Fruit fly (Drosophila melanogaster) whole organism, embryonic: ENCODE results near the gene CG15431.

Source experiments
- Abd-B ChIP-seq: fragments of 200-800 bp; sonication (Bioruptor generic); optimal IDR thresholded peaks from 2 replicates; lab custom pipeline; 2018; ENCODE audit warnings: missing biosample characterization, mild to moderate bottlenecking, missing genetic modification characterization, moderate library complexity
- Aef1 ChIP-seq: fragments of 200-800 bp; sonication (Bioruptor generic); IDR thresholded peaks from 3 replicates; pipeline ENCODE4 v1.3.6; 2022; ENCODE audit warnings: missing biosample characterization, missing genetic modification characterization
- Atf3 ChIP-seq: fragments of 200-800 bp; sonication (Bioruptor generic); optimal IDR thresholded peaks from 3 replicates; lab custom pipeline; 2016; ENCODE audit warnings: missing biosample characterization, missing genetic modification characterization
- CG10654 ChIP-seq: fragments of 200-800 bp; sonication (Bioruptor generic); optimal IDR thresholded peaks from 2 replicates; lab custom pipeline; 2016; ENCODE audit warnings: missing biosample characterization, missing genetic modification characterization
- CG14667 ChIP-seq: fragments of 200-800 bp; sonication (Bioruptor generic); IDR thresholded peaks from 2 replicates; pipeline ENCODE4 v1.3.6; 2022; ENCODE audit warnings: missing biosample characterization, missing genetic modification characterization
- CG14710 ChIP-seq: fragments of 200-800 bp; sonication (Bioruptor generic); optimal IDR thresholded peaks from 3 replicates; lab custom pipeline; 2019; ENCODE audit warnings: missing biosample characterization, mild to moderate bottlenecking, missing genetic modification characterization, moderate library complexity
- CG15011 ChIP-seq: fragments of 200-800 bp; sonication (Bioruptor generic); optimal IDR thresholded peaks from 3 replicates; lab custom pipeline; 2018; ENCODE audit warnings: missing biosample characterization, mild to moderate bottlenecking, missing genetic modification characterization
- CG16863 ChIP-seq: fragments of 200-800 bp; sonication (Bioruptor generic); optimal IDR thresholded peaks from 3 replicates; lab custom pipeline; 2016; ENCODE audit warnings: missing biosample characterization, missing genetic modification characterization
- CG17829 ChIP-seq: fragments of 200-800 bp; optimal IDR thresholded peaks from 2 replicates; lab custom pipeline; 2019; ENCODE audit warnings: missing biosample characterization, mild to moderate bottlenecking, missing genetic modification characterization, moderate library complexity
- CG2120 ChIP-seq: fragments of 200-800 bp; sonication (Bioruptor generic); optimal IDR thresholded peaks from 3 replicates; lab custom pipeline; 2016; ENCODE audit warnings: missing biosample characterization, missing genetic modification characterization
- CG33557 ChIP-seq: fragments of 200-800 bp; sonication (Bioruptor generic); optimal IDR thresholded peaks from 2 replicates; lab custom pipeline; 2019; ENCODE audit warnings: missing biosample characterization, mild to moderate bottlenecking, missing genetic modification characterization, moderate library complexity
- CG3995 ChIP-seq: fragments of 200-800 bp; sonication (Bioruptor generic); optimal IDR thresholded peaks from 3 replicates; lab custom pipeline; 2016; ENCODE audit warnings: missing biosample characterization, missing genetic modification characterization
- CG6791 ChIP-seq: fragments of 200-800 bp; sonication (Bioruptor generic); IDR thresholded peaks from 3 replicates; pipeline ENCODE4 v1.3.6; 2022; ENCODE audit warnings: missing biosample characterization, missing genetic modification characterization; ENCODE audit not compliant: partially characterized antibody
- CG7928 ChIP-seq: fragments of 200-800 bp; sonication (Bioruptor generic); optimal IDR thresholded peaks from 2 replicates; lab custom pipeline; 2017; ENCODE audit warnings: missing biosample characterization, mild to moderate bottlenecking, missing genetic modification characterization
- CG9932 ChIP-seq: fragments of 200-800 bp; sonication (Bioruptor generic); IDR thresholded peaks from 2 replicates; pipeline ENCODE4 v1.3.6; 2022; ENCODE audit warnings: missing biosample characterization, missing genetic modification characterization
- CHES-1-like ChIP-seq: fragments of 200-800 bp; sonication (Bioruptor generic); optimal IDR thresholded peaks from 2 replicates; lab custom pipeline; 2016; ENCODE audit warnings: missing biosample characterization, missing genetic modification characterization
- Dbx ChIP-seq: fragments of 200-800 bp; sonication (Bioruptor generic); IDR thresholded peaks from 3 replicates; pipeline ENCODE4 v1.3.6; 2022; ENCODE audit warnings: missing biosample characterization, missing genetic modification characterization
- Dll ChIP-seq: fragments of 200-800 bp; sonication (Bioruptor generic); IDR thresholded peaks from 4 replicates; pipeline ENCODE4 v1.3.6; 2022; ENCODE audit warnings: missing biosample characterization, missing genetic modification characterization; ENCODE audit not compliant: partially characterized antibody
- Doc3 ChIP-seq: fragments of 200-800 bp; sonication (Bioruptor generic); IDR thresholded peaks from 3 replicates; pipeline ENCODE4 v1.3.6; 2022; ENCODE audit warnings: missing biosample characterization, missing genetic modification characterization; ENCODE audit not compliant: partially characterized antibody
- E2f2 ChIP-seq: fragments of 200-800 bp; sonication (Bioruptor generic); IDR thresholded peaks from 2 replicates; pipeline ENCODE4 v1.3.6; 2022; ENCODE audit warnings: missing biosample characterization, missing genetic modification characterization
- ERR ChIP-seq: fragments of 200-800 bp; sonication (Bioruptor generic); optimal IDR thresholded peaks from 2 replicates; lab custom pipeline; 2016; ENCODE audit warnings: missing biosample characterization, missing genetic modification characterization
- Eip74EF ChIP-seq, 2 experiments: fragments of 200-800 bp in 1 of 2; fragments of >200 bp in 1 of 2; sonication (Bioruptor generic) in 1 of 2; optimal IDR thresholded peaks; 2 replicates each; lab custom pipeline; 2017 to 2019; ENCODE audit warnings: missing biosample characterization in 2 of 2, missing genetic modification characterization in 2 of 2, mild to moderate bottlenecking in 1 of 2, moderate library complexity in 1 of 2
- HHEX ChIP-seq: fragments of 200-800 bp; sonication (Bioruptor generic); optimal IDR thresholded peaks from 3 replicates; lab custom pipeline; 2017; ENCODE audit warnings: missing biosample characterization, mild to moderate bottlenecking, missing genetic modification characterization, missing genetic modification reagents
- HmgD ChIP-seq: fragments of 200-800 bp; sonication (Bioruptor generic); optimal IDR thresholded peaks from 3 replicates; lab custom pipeline; 2016; ENCODE audit warnings: missing biosample characterization, missing genetic modification characterization
- Lhr ChIP-seq: fragments of 200-800 bp; sonication (Bioruptor generic); optimal IDR thresholded peaks from 3 replicates; lab custom pipeline; 2017; ENCODE audit warnings: mild to moderate bottlenecking, missing biosample characterization, missing genetic modification reagents, missing genetic modification characterization
- Med ChIP-seq: fragments of 200-800 bp; sonication (Bioruptor generic); peaks from one replicate; lab custom pipeline; 2016; ENCODE audit warnings: missing biosample characterization, missing genetic modification characterization, mild to moderate bottlenecking, inconsistent platforms, moderate library complexity
- Myb ChIP-seq: fragments of 200-800 bp; sonication (Bioruptor generic); optimal IDR thresholded peaks from 2 replicates; lab custom pipeline; 2016; ENCODE audit warnings: missing biosample characterization, missing genetic modification characterization
- Pdp1 ChIP-seq, 2 experiments: fragments of 200-800 bp; sonication (Bioruptor generic); optimal IDR thresholded peaks; 3 replicates each; lab custom pipeline; 2016; ENCODE audit warnings: missing biosample characterization in 2 of 2, missing genetic modification characterization in 2 of 2, mild to moderate bottlenecking in 1 of 2, moderate library complexity in 1 of 2
- Ptx1 ChIP-seq: fragments of 200-800 bp; sonication (Bioruptor generic); IDR thresholded peaks from 2 replicates; pipeline ENCODE4 v1.3.6; 2022; ENCODE audit warnings: missing biosample characterization, missing genetic modification characterization
- Side ChIP-seq: fragments of 200-800 bp; sonication (Bioruptor generic); optimal IDR thresholded peaks from 2 replicates; lab custom pipeline; 2016; ENCODE audit warnings: missing biosample characterization, missing genetic modification characterization
- Sry-β ChIP-seq: fragments of 200-800 bp; sonication (Bioruptor generic); optimal IDR thresholded peaks from 2 replicates; lab custom pipeline; 2018; ENCODE audit warnings: missing biosample characterization, mild to moderate bottlenecking, missing genetic modification characterization, moderate library complexity
- Xbp1 ChIP-seq: fragments of 200-800 bp; sonication (Bioruptor generic); optimal IDR thresholded peaks from 3 replicates; lab custom pipeline; 2016; ENCODE audit warnings: missing biosample characterization, mild to moderate bottlenecking, missing genetic modification characterization
- YL-1 ChIP-seq: fragments of 200-800 bp; sonication (Bioruptor generic); optimal IDR thresholded peaks from 3 replicates; lab custom pipeline; 2017; ENCODE audit warnings: missing biosample characterization, mild to moderate bottlenecking, missing genetic modification characterization
- amos ChIP-seq: fragments of 200-800 bp; sonication (Bioruptor generic); IDR thresholded peaks from 2 replicates; pipeline ENCODE4 v1.3.6; 2022; ENCODE audit warnings: missing biosample characterization, missing genetic modification characterization; ENCODE audit not compliant: partially characterized antibody
- chn ChIP-seq: fragments of 200-800 bp; sonication (Bioruptor generic); optimal IDR thresholded peaks from 2 replicates; lab custom pipeline; 2016; ENCODE audit warnings: missing biosample characterization, missing genetic modification characterization
- corto ChIP-seq: fragments of 200-800 bp; sonication (Bioruptor generic); optimal IDR thresholded peaks from 2 replicates; lab custom pipeline; 2016; ENCODE audit warnings: missing biosample characterization, mild to moderate bottlenecking, missing genetic modification characterization, moderate library complexity
- crp ChIP-seq, 2 experiments: fragments of 200-800 bp; sonication (Bioruptor generic); optimal IDR thresholded peaks; 2 replicates in 1 of 2; 3 replicates in 1 of 2; lab custom pipeline; 2017; ENCODE audit warnings: missing biosample characterization in 2 of 2, missing genetic modification characterization in 2 of 2, mild to moderate bottlenecking in 1 of 2, moderate library complexity in 1 of 2
- dm ChIP-seq: fragments of 200-800 bp; sonication (Bioruptor generic); optimal IDR thresholded peaks from 3 replicates; lab custom pipeline; 2016; ENCODE audit warnings: missing biosample characterization, missing genetic modification characterization
- dmrt11E ChIP-seq: fragments of 200-800 bp; sonication (Bioruptor generic); optimal IDR thresholded peaks from 3 replicates; lab custom pipeline; 2018; ENCODE audit warnings: missing biosample characterization, mild to moderate bottlenecking, missing genetic modification characterization, moderate library complexity
- dpn ChIP-seq, 2 experiments: fragments of 200-800 bp; sonication (Bioruptor generic); optimal IDR thresholded peaks; 3 replicates each; lab custom pipeline; 2016; ENCODE audit warnings: missing biosample characterization in 2 of 2, missing genetic modification characterization in 2 of 2
- inv ChIP-seq: fragments of 200-800 bp; sonication (Bioruptor generic); IDR thresholded peaks from 2 replicates; pipeline ENCODE4 v1.3.6; 2022; ENCODE audit warnings: missing biosample characterization, missing genetic modification characterization; ENCODE audit not compliant: partially characterized antibody
- jumu ChIP-seq: fragments of 200-800 bp; sonication (Bioruptor generic); optimal IDR thresholded peaks from 3 replicates; lab custom pipeline; 2016; ENCODE audit warnings: missing biosample characterization, missing genetic modification characterization
- kay ChIP-seq: fragments of 200-800 bp; sonication (Bioruptor generic); optimal IDR thresholded peaks from 2 replicates; lab custom pipeline; 2016; ENCODE audit warnings: missing biosample characterization, missing genetic modification characterization
- pnt ChIP-seq: fragments of 200-800 bp; sonication (Bioruptor generic); optimal IDR thresholded peaks from 3 replicates; lab custom pipeline; 2016; ENCODE audit warnings: missing biosample characterization, missing genetic modification characterization
- row ChIP-seq: fragments of 200-800 bp; sonication (Bioruptor generic); IDR thresholded peaks from 3 replicates; pipeline ENCODE4 v1.3.6; 2022; ENCODE audit warnings: missing biosample characterization, missing genetic modification characterization
- sens ChIP-seq: fragments of 200-800 bp; sonication (Bioruptor generic); peaks from one replicate; lab custom pipeline; 2016; ENCODE audit warnings: missing biosample characterization, missing genetic modification characterization
- sna ChIP-seq: fragments of 200-800 bp; sonication (Bioruptor generic); IDR thresholded peaks from 2 replicates; pipeline ENCODE4 v1.3.6; 2022; ENCODE audit warnings: missing biosample characterization, missing genetic modification characterization; ENCODE audit not compliant: partially characterized antibody
- trem ChIP-seq: fragments of 200-800 bp; optimal IDR thresholded peaks from 3 replicates; lab custom pipeline; 2019; ENCODE audit warnings: missing biosample characterization, mild to moderate bottlenecking, missing genetic modification characterization, moderate library complexity

CG15431 gene

DNA sequence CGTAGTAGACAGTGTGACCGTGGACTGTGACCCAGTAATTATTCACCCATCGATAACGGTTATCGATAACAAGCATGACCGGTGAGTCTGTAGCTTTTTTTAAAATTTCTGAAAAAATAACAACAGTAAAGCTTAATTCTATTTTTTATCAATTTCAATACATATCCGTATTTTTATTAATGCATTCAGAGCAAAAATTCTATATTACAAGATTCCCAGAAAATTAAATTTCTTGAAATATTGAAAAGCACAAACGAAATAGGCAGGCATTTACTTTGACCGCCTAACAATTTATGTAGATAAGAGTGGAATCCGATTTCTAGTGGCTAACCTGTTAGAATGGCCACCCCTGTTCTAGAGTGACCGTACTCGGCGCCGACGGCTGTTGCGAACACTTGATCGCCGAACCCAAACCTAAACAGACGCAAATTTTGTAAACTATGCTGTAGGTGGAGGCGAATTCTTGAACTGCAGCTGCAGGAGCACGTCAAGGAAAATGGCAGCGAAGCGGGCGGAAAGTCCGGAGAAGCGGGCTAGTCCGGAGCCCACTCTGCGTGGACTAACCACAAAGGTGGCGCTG is 47.1 kb downstream of the CG15431 start, which contains the start of gene CG3652 (continued):
- TF ChIP-seq jumu (GFP tag; lab: Kevin White, UChicago): peak; percentile 30
- no peak for TF ChIP-seq HHEX (GFP tag; lab: Kevin White, UChicago)
- TF ChIP-seq Pdp1 (GFP tag; optimal IDR thresholded peaks at IDR 0.05; lab: Kevin White, UChicago): peak in 1 of 2 experiments; percentile 25
- 0 out of 3 replicates have a peak, but pooled peaks have one; percentile 21 for TF ChIP-seq Dbx
- peak; percentile 77 for TF ChIP-seq CG3995
- TF ChIP-seq CG14667 (GFP tag; lab: Robert Waterston, UW): no peak
- TF ChIP-seq amos (GFP tag; lab: Robert Waterston, UW): peak; percentile 43
- TF ChIP-seq YL-1 (GFP tag; lab: Kevin White, UChicago): peak; percentile 61
- no peak for TF ChIP-seq Eip74EF (GFP tag; optimal IDR thresholded peaks at IDR 0.05; lab: Kevin White, UChicago)
- peak; percentile 33 for TF ChIP-seq kay (GFP tag; lab: Kevin White, UChicago)
- peak; percentile 49 for TF ChIP-seq Xbp1 (GFP tag; lab: Kevin White, UChicago)
- TF ChIP-seq CG33557 (GFP tag; lab: Kevin White, UChicago): no peak
- TF ChIP-seq dm (GFP tag; lab: Kevin White, UChicago): peak; percentile 2
- peak; percentile 70 for TF ChIP-seq row (GFP tag; lab: Robert Waterston, UW)
- TF ChIP-seq CG16863 (GFP tag; lab: Kevin White, UChicago): no peak
- TF ChIP-seq Aef1 (GFP tag; lab: Robert Waterston, UW): no peak
- peak; percentile 68 for TF ChIP-seq Myb (GFP tag; lab: Kevin White, UChicago)
- TF ChIP-seq CG15011: no peak
- TF ChIP-seq Dll (GFP tag; lab: Robert Waterston, UW): peak; percentile 62; the same call in 3 of the 4 replicates
- TF ChIP-seq dmrt11E (tag; lab: Kevin White, UChicago): peak; percentile 23
- TF ChIP-seq crp (GFP tag; optimal IDR thresholded peaks at IDR 0.05; lab: Kevin White, UChicago): peak in 1 of 2 experiments; percentile 50
- peak; percentile 9 for TF ChIP-seq chn (GFP tag; lab: Kevin White, UChicago)
- peak; percentile 3 for TF ChIP-seq ERR (GFP tag; lab: Kevin White, UChicago)
- peak; percentile 1 for TF ChIP-seq CG10654 (GFP tag; lab: Kevin White, UChicago)
- peak; percentile 15 for TF ChIP-seq CHES-1-like
- peak; percentile 27 for TF ChIP-seq HmgD (GFP tag; lab: Kevin White, UChicago)
- peak; percentile 64 for TF ChIP-seq CG2120
- TF ChIP-seq CG7928 (GFP tag; lab: Kevin White, UChicago): peak; percentile 53
- peak; percentile 18; the same call in 1 of the 2 replicates for TF ChIP-seq sna (GFP tag; lab: Robert Waterston, UW)
- TF ChIP-seq Side: peak; percentile 35
- peak; percentile 38; the same call in 1 of the 2 replicates for TF ChIP-seq inv (GFP tag; lab: Robert Waterston, UW)
- peak; percentile 72 for TF ChIP-seq E2f2 (GFP tag; lab: Robert Waterston, UW)
- TF ChIP-seq sens: peak; percentile 87
- peak; percentile 82 for TF ChIP-seq Sry-β (GFP tag; lab: Kevin White, UChicago)
- no peak for TF ChIP-seq corto (GFP tag; lab: Kevin White, UChicago)
- peak; percentile 18; the same call in 1 of the 2 replicates for TF ChIP-seq Ptx1
- TF ChIP-seq CG14710 (tag; lab: Kevin White, UChicago): peak; percentile 72
- 0 out of 3 replicates have a peak, but pooled peaks have one; percentile 21 for TF ChIP-seq Doc3
- peak; percentile 46; the same call in 1 of the 3 replicates for TF ChIP-seq CG6791
- peak; percentile 26 for TF ChIP-seq Atf3 (GFP tag; lab: Kevin White, UChicago)
- peak; percentile 61 for TF ChIP-seq trem (tag; lab: Kevin White, UChicago)
- peak; percentile 4 to 48 for TF ChIP-seq dpn (GFP tag; optimal IDR thresholded peaks at IDR 0.05; lab: Kevin White, UChicago)
- peak; percentile 21 for TF ChIP-seq Lhr (GFP tag; lab: Kevin White, UChicago)
- TF ChIP-seq Med: peak; percentile 33
- peak; percentile 42 for TF ChIP-seq Abd-B (GFP tag; lab: Kevin White, UChicago)
- peak; percentile 34 for TF ChIP-seq pnt (GFP tag; lab: Kevin White, UChicago)
- peak; percentile 31 for TF ChIP-seq CG17829 (tag; lab: Kevin White, UChicago)
- TF ChIP-seq CG9932 (GFP tag; lab: Robert Waterston, UW): peak; percentile 30; the same call in 1 of the 2 replicates
